Fruit fly (Drosophila melanogaster) Kc167 (cell line): Measurements from ENCODE around the gene CG8675.

Experiments
- h ChIP-seq: fragments of >200 bp; optimal IDR thresholded peaks from 3 replicates; lab custom pipeline; 2018; ENCODE audit warnings: missing external identifiers
- insv ChIP-seq: fragments of >200 bp; optimal IDR thresholded peaks from 3 replicates; lab custom pipeline; 2018; ENCODE audit warnings: missing external identifiers
- psq ChIP-seq: fragments of >200 bp; optimal IDR thresholded peaks from 2 replicates; lab custom pipeline; 2017; ENCODE audit warnings: missing external identifiers
- ttk ChIP-seq: sonication (Bioruptor generic); optimal IDR thresholded peaks from 2 replicates; lab custom pipeline; 2017; ENCODE audit warnings: missing external identifiers

DNA sequence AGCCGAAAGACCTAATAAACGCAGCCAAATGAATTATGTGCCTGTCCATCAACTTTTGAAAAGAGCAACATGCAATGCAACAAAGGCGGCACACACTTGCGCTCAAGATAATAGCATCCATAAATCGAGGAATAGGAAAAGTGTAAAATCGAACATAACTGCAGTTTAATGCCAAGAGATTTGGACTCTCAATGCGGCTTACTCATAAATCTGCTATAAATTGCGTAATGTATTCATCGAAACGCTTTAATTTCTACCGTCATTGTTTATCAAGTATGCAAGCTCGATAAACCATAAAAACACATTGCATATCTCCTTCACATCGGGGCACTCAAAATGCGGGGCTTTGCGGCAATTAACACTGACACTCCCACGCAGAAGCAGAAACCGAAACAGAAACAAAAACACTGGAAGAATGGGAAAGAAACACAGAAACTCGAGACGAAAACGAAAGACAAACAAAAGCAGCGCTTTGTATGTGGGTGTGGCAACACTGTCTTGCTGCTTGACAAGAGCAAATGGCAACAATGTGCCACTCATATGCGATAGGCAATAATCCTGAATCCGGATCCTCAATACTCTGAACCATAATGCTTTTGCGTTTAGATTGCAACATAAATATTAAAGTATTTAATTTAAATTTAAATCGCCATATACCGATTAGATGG is 48.8 kb upstream of the CG8675 start:
- no peak for TF ChIP-seq psq (lab: Kevin White, UChicago)
- TF ChIP-seq h (lab: Kevin White, UChicago): no peak
- TF ChIP-seq ttk: no peak
- TF ChIP-seq insv (lab: Kevin White, UChicago): no peak
